Fruit fly (Drosophila melanogaster) S2 (cell line): ENCODE data around the gene CG14374.

Experiments
- CG8478 ChIP-seq: fragments of >200 bp; optimal IDR thresholded peaks from 2 replicates; lab custom pipeline; 2018
- CTCF ChIP-seq, 2 experiments: fragments of >200 bp; optimal IDR thresholded peaks; 2 replicates each; lab custom pipeline; 2018

CG14374 gene

dm6 chr3R:13404841-13405441 is 8.0 kb upstream of the CG14374 start, which contains the start of gene yellow-e3:
yellow-e3 (minus strand) TSS chr3R:13404870.
- TF ChIP-seq CTCF (optimal IDR thresholded peaks at IDR 0.05; lab: Kevin White, UChicago) (no peak), CG8478 (no peak)

- TF ChIP-seq CG8478 (no peak), CTCF (optimal IDR thresholded peaks at IDR 0.05; lab: Kevin White, UChicago) (peak; percentile 54 to 59)
These were observed 6.1 kb upstream of the CG14374 start, which contains the start of gene Dpm3 for dm6 chr3R:13403032-13403459. Dpm3 (minus strand) TSS chr3R:13403051.

dm6 chr3R:13401722-13402296 is 4.9 kb upstream of the CG14374 start, which contains the start of gene GILT1:
GILT1 (minus strand) TSS chr3R:13401862.
- no peak for TF ChIP-seq CTCF (optimal IDR thresholded peaks at IDR 0.05; lab: Kevin White, UChicago)
- no peak for TF ChIP-seq CG8478

- TF ChIP-seq CG8478, result no peak
- no peak for TF ChIP-seq CTCF (optimal IDR thresholded peaks at IDR 0.05; lab: Kevin White, UChicago)
These were observed 4.2 kb upstream of the CG14374 start for dm6 chr3R:13400902-13401721.

dm6 chr3R:13397535-13397934 is 595 bp upstream of the CG14374 start, which contains the start of gene CG14377:
CG14377 (plus strand) TSS chr3R:13397835.
- TF ChIP-seq CG8478 (no peak), CTCF (optimal IDR thresholded peaks at IDR 0.05; lab: Kevin White, UChicago) (no peak)

- TF ChIP-seq CTCF (optimal IDR thresholded peaks at IDR 0.05; lab: Kevin White, UChicago) (no peak), CG8478 (no peak)
These were observed 1.8 kb downstream of the CG14374 start, which contains the start of gene CCHa2 for dm6 chr3R:13395133-13395532. CCHa2 (minus strand) TSS chr3R:13395197.

dm6 chr3R:13393009-13393408 is 3.9 kb downstream of the CG14374 start:
- TF ChIP-seq CG8478 (no peak), CTCF (optimal IDR thresholded peaks at IDR 0.05; lab: Kevin White, UChicago) (no peak)

dm6 chr3R:13390490-13390889 is 6.5 kb downstream of the CG14374 start:
- TF ChIP-seq CG8478 (no peak), CTCF (optimal IDR thresholded peaks at IDR 0.05; lab: Kevin White, UChicago) (no peak)

- TF ChIP-seq CTCF (optimal IDR thresholded peaks at IDR 0.05; lab: Kevin White, UChicago) (no peak), CG8478 (no peak)
These were observed 8.6 kb downstream of the CG14374 start, which contains the start of gene CG9799 for dm6 chr3R:13388160-13388870. CG9799 (minus strand) TSS chr3R:13388709.

dm6 chr3R:13385105-13385504 is 11.8 kb downstream of the CG14374 start:
- TF ChIP-seq CG8478, result no peak
- no peak for TF ChIP-seq CTCF (optimal IDR thresholded peaks at IDR 0.05; lab: Kevin White, UChicago)

dm6 chr3R:13382656-13383142 is 14.2 kb downstream of the CG14374 start:
- TF ChIP-seq CG8478 (no peak), CTCF (optimal IDR thresholded peaks at IDR 0.05; lab: Kevin White, UChicago) (no peak)

dm6 chr3R:13381744-13382435 is 15.1 kb downstream of the CG14374 start, which contains the start of the genes mRpS21 and Droj2:
mRpS21 (minus strand) TSS chr3R:13381809.
Droj2 (plus strand) TSS chr3R:13382106.
- TF ChIP-seq CTCF (optimal IDR thresholded peaks at IDR 0.05; lab: Kevin White, UChicago) (no peak), CG8478 (no peak)

dm6 chr3R:13379675-13380074 is 17.3 kb downstream of the CG14374 start, which contains the start of the genes CG9813 and CG8870:
CG9813 (minus strand) TSS chr3R:13379775.
CG8870 (plus strand) TSS chr3R:13379842.
- no peak for TF ChIP-seq CG8478
- TF ChIP-seq CTCF (optimal IDR thresholded peaks at IDR 0.05; lab: Kevin White, UChicago), result no peak

dm6 chr3R:13374913-13375312 is 22.0 kb downstream of the CG14374 start:
- TF ChIP-seq CG8478, result no peak
- no peak for TF ChIP-seq CTCF (optimal IDR thresholded peaks at IDR 0.05; lab: Kevin White, UChicago)
